Worm (Caenorhabditis elegans) whole organism, L2 larva: ENCODE results near the gene hpo-8.

Source experiments
- C34F6.9 ChIP-seq: fragments of 150-350 bp; optimal IDR thresholded peaks from 2 replicates; lab custom pipeline; 2014; ENCODE audit warnings: missing biosample characterization, missing genetic modification characterization
- R02D3.7 ChIP-seq: fragments of 150-350 bp; optimal IDR thresholded peaks from 2 replicates; lab custom pipeline; 2014; ENCODE audit warnings: missing biosample characterization, missing genetic modification characterization
- Y55F3AM.14 ChIP-seq: fragments of 200-800 bp; sonication (Bioruptor generic); optimal IDR thresholded peaks from 2 replicates; lab custom pipeline; 2018; ENCODE audit warnings: mild to moderate bottlenecking, missing genetic modification characterization, missing compliant biosample characterization
- ZK546.5 ChIP-seq: sonication (generic microtip); optimal IDR thresholded peaks from 2 replicates; lab custom pipeline; 2017; ENCODE audit warnings: missing biosample characterization, missing genetic modification characterization
- alr-1 ChIP-seq: fragments of 150-350 bp; optimal IDR thresholded peaks from 2 replicates; lab custom pipeline; 2014; ENCODE audit warnings: missing biosample characterization, missing genetic modification characterization
- aly-2 ChIP-seq: fragments of 150-350 bp; optimal IDR thresholded peaks from 2 replicates; lab custom pipeline; 2014; ENCODE audit warnings: missing biosample characterization, missing genetic modification characterization
- blmp-1 ChIP-seq: sonication (generic microtip); optimal IDR thresholded peaks from 2 replicates; lab custom pipeline; 2017; ENCODE audit warnings: missing genetic modification characterization, mild to moderate bottlenecking, missing compliant biosample characterization, antibody characterized with exemption, moderate library complexity; ENCODE audit not compliant: insufficient read depth
- ceh-16 ChIP-seq: fragments of 150-350 bp; optimal IDR thresholded peaks from 2 replicates; lab custom pipeline; 2014; ENCODE audit warnings: missing biosample characterization, missing genetic modification characterization
- ceh-82 ChIP-seq: fragments of 150-350 bp; optimal IDR thresholded peaks from 2 replicates; lab custom pipeline; 2014; ENCODE audit warnings: missing biosample characterization, missing genetic modification characterization
- crh-2 ChIP-seq: sonication (generic microtip); optimal IDR thresholded peaks from 2 replicates; lab custom pipeline; 2017; ENCODE audit warnings: missing biosample characterization, missing genetic modification characterization
- dmd-4 ChIP-seq: sonication (generic microtip); optimal IDR thresholded peaks from 2 replicates; lab custom pipeline; 2017; ENCODE audit warnings: missing biosample characterization, missing genetic modification characterization
- egl-27 ChIP-seq: sonication (generic microtip); optimal IDR thresholded peaks from 3 replicates; lab custom pipeline; 2017; ENCODE audit warnings: missing biosample characterization, missing genetic modification reagents, missing genetic modification characterization
- elt-1 ChIP-seq: fragments of 150-350 bp; optimal IDR thresholded peaks from 2 replicates; lab custom pipeline; 2014; ENCODE audit warnings: missing biosample characterization, missing genetic modification characterization
- fos-1 ChIP-seq: fragments of 150-350 bp; optimal IDR thresholded peaks from 2 replicates; lab custom pipeline; 2014; ENCODE audit warnings: missing biosample characterization, missing genetic modification characterization
- gmeb-1 ChIP-seq: fragments of 150-350 bp; optimal IDR thresholded peaks from 2 replicates; lab custom pipeline; 2014; ENCODE audit warnings: missing biosample characterization, missing genetic modification characterization
- lsy-2 ChIP-seq, 2 experiments: fragments of 150-350 bp in 1 of 2; sonication (generic microtip) in 1 of 2; optimal IDR thresholded peaks; 2 replicates each; lab custom pipeline; 2014 to 2017; ENCODE audit warnings: missing biosample characterization in 2 of 2, missing genetic modification characterization in 2 of 2
- mab-5 ChIP-seq: fragments of 150-350 bp; optimal IDR thresholded peaks from 2 replicates; lab custom pipeline; 2014; ENCODE audit warnings: missing biosample characterization, missing genetic modification characterization
- mbf-1 ChIP-seq: sonication (generic microtip); optimal IDR thresholded peaks from 2 replicates; lab custom pipeline; 2017; ENCODE audit warnings: missing biosample characterization, missing genetic modification characterization
- mdl-1 ChIP-seq, 2 experiments: fragments of 150-350 bp in 1 of 2; sonication (generic microtip) in 1 of 2; optimal IDR thresholded peaks; 2 replicates each; lab custom pipeline; 2017; ENCODE audit warnings: missing biosample characterization in 2 of 2, missing genetic modification characterization in 2 of 2
- nhr-10 ChIP-seq: sonication (generic microtip); optimal IDR thresholded peaks from 2 replicates; lab custom pipeline; 2017; ENCODE audit warnings: missing biosample characterization, missing genetic modification characterization
- nhr-11 ChIP-seq: fragments of 150-350 bp; optimal IDR thresholded peaks from 2 replicates; lab custom pipeline; 2014; ENCODE audit warnings: missing biosample characterization, missing genetic modification characterization
- nhr-12 ChIP-seq: fragments of 150-350 bp; optimal IDR thresholded peaks from 2 replicates; lab custom pipeline; 2014; ENCODE audit warnings: missing biosample characterization, missing genetic modification characterization
- nhr-21 ChIP-seq: fragments of 150-350 bp; optimal IDR thresholded peaks from 2 replicates; lab custom pipeline; 2014; ENCODE audit warnings: missing biosample characterization, missing genetic modification characterization
- nhr-23 ChIP-seq: fragments of 150-350 bp; optimal IDR thresholded peaks from 2 replicates; lab custom pipeline; 2014; ENCODE audit warnings: missing biosample characterization, missing genetic modification reagents, missing genetic modification characterization
- nhr-237 ChIP-seq: fragments of 150-350 bp; optimal IDR thresholded peaks from 2 replicates; lab custom pipeline; 2014; ENCODE audit warnings: missing biosample characterization, missing genetic modification characterization
- nhr-6 ChIP-seq: fragments of 150-350 bp; optimal IDR thresholded peaks from 2 replicates; lab custom pipeline; 2014; ENCODE audit warnings: missing biosample characterization, missing genetic modification characterization
- sem-4 ChIP-seq: fragments of 150-350 bp; optimal IDR thresholded peaks from 2 replicates; lab custom pipeline; 2014; ENCODE audit warnings: missing biosample characterization, missing genetic modification reagents, missing genetic modification characterization
- skn-1 ChIP-seq: sonication (generic microtip); optimal IDR thresholded peaks from 2 replicates; lab custom pipeline; 2017; ENCODE audit warnings: missing biosample characterization, missing genetic modification characterization
- sma-9 ChIP-seq, 2 experiments: fragments of 150-350 bp in 1 of 2; sonication (generic microtip) in 1 of 2; optimal IDR thresholded peaks; 2 replicates each; lab custom pipeline; 2014 to 2016; ENCODE audit warnings: missing genetic modification characterization in 2 of 2, mild to moderate bottlenecking in 1 of 2, missing biosample characterization in 1 of 2, missing compliant biosample characterization in 1 of 2, missing genetic modification reagents in 1 of 2, moderate library complexity in 1 of 2
- unc-55 ChIP-seq: fragments of 150-350 bp; sonication (generic microtip); optimal IDR thresholded peaks from 3 replicates; lab custom pipeline; 2014; ENCODE audit warnings: missing biosample characterization, missing genetic modification reagents, missing genetic modification characterization
- zag-1 ChIP-seq: fragments of 150-350 bp; optimal IDR thresholded peaks from 2 replicates; lab custom pipeline; 2014; ENCODE audit warnings: missing biosample characterization, missing genetic modification characterization
- ztf-1 ChIP-seq: fragments of 200-800 bp; sonication (Bioruptor generic); conservative IDR thresholded peaks from 2 replicates; pipeline ENCODE4 v1.3.6; 2022; ENCODE audit warnings: missing genetic modification characterization, missing compliant biosample characterization
- ztf-11 ChIP-seq: sonication (generic microtip); optimal IDR thresholded peaks from 2 replicates; lab custom pipeline; 2017; ENCODE audit warnings: missing biosample characterization, missing genetic modification characterization

The hpo-8 gene

DNA sequence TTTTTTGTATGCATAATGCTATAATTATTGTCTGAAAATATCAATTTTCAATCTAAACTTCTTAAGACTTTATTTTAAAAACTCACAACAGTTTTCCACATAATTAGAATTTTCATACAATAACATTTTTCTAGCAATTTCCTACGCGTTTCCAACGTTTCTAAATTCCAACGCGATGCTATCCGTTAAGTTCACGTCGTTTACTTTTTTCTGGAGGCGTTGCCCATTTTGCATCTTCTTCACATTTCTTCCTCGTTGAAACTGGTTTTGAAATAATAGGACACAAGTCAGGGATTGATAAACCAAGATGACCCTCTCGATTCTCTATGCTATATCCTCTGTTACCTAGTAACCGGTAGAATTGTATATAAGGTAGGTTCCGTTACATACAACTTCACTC lies 3.8 kb upstream of the hpo-8 start, which contains the start of the genes T15B7.14 and col-143:
Gene T15B7.14 (minus strand): TSS at position 101 of the 400 bp plus-strand sequence.
Gene col-143 (plus strand): TSS at position 394 of the 400 bp plus-strand sequence.
- TF ChIP-seq nhr-23: no peak
- TF ChIP-seq gmeb-1 (tag; lab: Kevin White, UChicago): no peak
- no peak for TF ChIP-seq lsy-2 (tag; optimal IDR thresholded peaks at IDR 0.05; lab: Kevin White, UChicago)
- no peak for TF ChIP-seq mbf-1 (tag; lab: Kevin White, UChicago)
- no peak for TF ChIP-seq R02D3.7 (tag; lab: Kevin White, UChicago)
- TF ChIP-seq fos-1 (tag; lab: Kevin White, UChicago): no peak
- no peak for TF ChIP-seq ztf-11 (tag; lab: Kevin White, UChicago)
- no peak for TF ChIP-seq crh-2 (tag; lab: Kevin White, UChicago)

DNA sequence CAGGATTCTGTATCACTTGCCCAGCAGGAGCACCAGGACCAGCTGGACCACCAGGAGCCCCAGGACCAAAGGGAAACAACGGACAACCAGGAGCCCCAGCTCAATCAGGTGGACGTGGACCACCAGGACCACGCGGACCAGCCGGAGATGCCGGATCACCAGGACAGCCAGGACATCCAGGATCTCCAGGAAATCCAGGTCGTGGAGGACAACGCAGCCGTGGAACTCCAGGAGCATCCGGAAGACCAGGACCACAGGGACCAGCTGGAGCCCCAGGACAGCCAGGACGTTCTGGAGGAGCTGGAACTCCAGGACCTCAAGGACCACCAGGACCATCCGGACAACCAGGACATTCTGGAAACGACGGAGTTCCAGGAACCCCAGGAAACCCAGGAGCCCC lies 3.1 kb upstream of the hpo-8 start:
- TF ChIP-seq skn-1 (tag; lab: Kevin White, UChicago) (no peak), elt-1 (no peak), nhr-10 (tag; lab: Kevin White, UChicago) (no peak)

DNA sequence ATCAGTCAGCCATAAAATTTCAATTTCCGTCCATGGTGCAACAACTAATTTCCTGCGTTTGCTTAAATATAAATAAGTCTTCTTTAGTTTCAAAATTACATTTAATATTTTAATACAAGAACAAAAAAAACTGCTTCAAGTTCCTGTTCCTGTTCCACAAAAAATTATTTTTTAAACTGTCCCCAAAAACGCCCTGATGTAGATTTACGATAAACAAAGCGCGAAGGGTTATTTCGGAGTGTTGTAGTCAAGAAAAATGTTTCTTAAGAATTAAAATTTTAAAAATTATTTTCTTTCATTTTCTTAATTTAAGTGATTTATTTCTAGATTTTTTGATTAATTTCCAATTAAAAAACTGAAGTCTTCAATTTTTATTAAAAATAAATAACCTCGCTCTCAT lies 490 bp upstream of the hpo-8 start, which contains the start of gene T15B7.15:
Gene T15B7.15 (minus strand): TSS at position 67 of the 400 bp plus-strand sequence.
- TF ChIP-seq sma-9 (GFP tag; optimal IDR thresholded peaks at IDR 0.05; lab: Kevin White, UChicago): peak; percentile 8
- TF ChIP-seq sma-9 (tag; optimal IDR thresholded peaks at IDR 0.05; lab: Kevin White, UChicago): no peak
- no peak for TF ChIP-seq nhr-12
- peak; percentile 93 for TF ChIP-seq R02D3.7 (tag; lab: Kevin White, UChicago)
- peak; percentile 81 for TF ChIP-seq unc-55
- no peak for TF ChIP-seq sem-4 (tag; lab: Kevin White, UChicago)
- TF ChIP-seq fos-1 (tag; lab: Kevin White, UChicago): no peak
- TF ChIP-seq C34F6.9 (tag; lab: Kevin White, UChicago): peak; percentile 50
- peak; percentile 78 for TF ChIP-seq gmeb-1 (tag; lab: Kevin White, UChicago)

DNA sequence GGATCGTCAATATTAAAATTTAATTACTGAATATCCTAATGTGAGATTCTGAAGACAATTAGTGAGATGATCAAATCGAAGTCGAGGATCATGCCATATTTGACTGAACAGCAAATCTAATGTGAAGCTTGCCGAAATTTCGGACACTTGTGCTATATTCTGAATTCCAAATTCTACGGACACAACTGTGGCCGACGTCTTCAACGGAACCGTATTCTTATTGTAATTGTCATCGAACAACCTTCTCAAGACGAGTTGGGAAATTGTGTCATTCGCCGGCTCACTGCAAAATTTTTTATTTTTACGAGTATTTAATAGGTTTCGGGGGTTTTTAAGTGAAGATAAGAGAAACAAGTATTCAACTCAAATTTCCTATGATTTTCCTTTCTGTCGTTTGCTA lies 3.3 kb downstream of the hpo-8 start, which contains the start of gene T15B7.1:
Gene T15B7.1 (plus strand): TSS at position 301 of the 400 bp plus-strand sequence.
- TF ChIP-seq Y55F3AM.14 (no peak), ztf-1 (GFP tag; lab: Robert Waterston, UW) (no peak), R02D3.7 (tag; lab: Kevin White, UChicago) (no peak), ZK546.5 (no peak), crh-2 (tag; lab: Kevin White, UChicago) (no peak), nhr-237 (no peak)

ce11 chrV:6846507-6846906 lies 7.4 kb downstream of the hpo-8 start, which contains the start of gene lgc-54:
TSS of gene lgc-54 (minus strand) at chrV:6846607.
- TF ChIP-seq nhr-21 (tag; lab: Kevin White, UChicago) (no peak), blmp-1 (tag; lab: Kevin White, UChicago) (no peak), mdl-1 (tag; optimal IDR thresholded peaks at IDR 0.05; lab: Kevin White, UChicago) (no peak), alr-1 (no peak), ceh-82 (tag; lab: Kevin White, UChicago) (no peak), skn-1 (tag; lab: Kevin White, UChicago) (no peak), fos-1 (tag; lab: Kevin White, UChicago) (no peak), nhr-23 (no peak), zag-1 (tag; lab: Kevin White, UChicago) (no peak), ceh-16 (tag; lab: Kevin White, UChicago) (no peak)

DNA sequence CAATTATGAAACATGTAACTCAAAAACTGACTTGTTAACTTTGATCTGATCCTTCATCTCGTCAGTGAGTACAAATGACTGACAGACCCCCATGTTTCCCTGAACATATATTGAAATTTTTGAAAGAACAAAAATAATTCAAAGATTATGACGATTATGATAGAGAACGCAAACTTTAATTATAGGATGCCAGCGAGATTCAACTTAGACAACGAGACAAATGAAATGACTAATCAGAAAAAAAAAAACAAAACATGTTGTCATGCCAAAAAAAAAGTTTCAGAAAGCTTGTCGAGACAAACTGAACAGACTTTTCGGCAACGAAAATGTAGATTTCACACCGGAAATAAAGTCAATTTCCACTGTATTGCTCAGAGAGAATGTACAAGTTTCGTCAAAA lies 15.6 kb downstream of the hpo-8 start, which contains the start of gene gpa-10:
Gene gpa-10 (minus strand): TSS at position 101 of the 400 bp plus-strand sequence.
- no peak for TF ChIP-seq nhr-237
- no peak for TF ChIP-seq nhr-11 (tag; lab: Kevin White, UChicago)
- no peak for TF ChIP-seq skn-1 (tag; lab: Kevin White, UChicago)
- TF ChIP-seq nhr-6 (tag; lab: Kevin White, UChicago): no peak
- TF ChIP-seq nhr-21 (tag; lab: Kevin White, UChicago): no peak
- TF ChIP-seq dmd-4 (tag; lab: Kevin White, UChicago): no peak
- TF ChIP-seq aly-2 (tag; lab: Kevin White, UChicago): no peak
- no peak for TF ChIP-seq egl-27 (tag; lab: Kevin White, UChicago)
- TF ChIP-seq C34F6.9 (tag; lab: Kevin White, UChicago): no peak
- no peak for TF ChIP-seq ceh-16 (tag; lab: Kevin White, UChicago)
- no peak for TF ChIP-seq mab-5 (tag; lab: Kevin White, UChicago)
